Fruit fly (Drosophila melanogaster) whole organism, embryonic: ENCODE data around the gene CCT7.
A peak's percentile ranks its signal among the peaks of the same experiment; 100 is the strongest.

Experiments used
- Atf6 ChIP-seq: fragments of 200-800 bp; sonication (Bioruptor generic); IDR thresholded peaks from 2 replicates; pipeline ENCODE4 v1.3.6; 2022; ENCODE audit warnings: missing biosample characterization, missing genetic modification characterization
- Blimp-1 ChIP-seq: fragments of 200-800 bp; sonication (Bioruptor generic); optimal IDR thresholded peaks from 3 replicates; lab custom pipeline; 2018; ENCODE audit warnings: missing biosample characterization, missing genetic modification characterization, mild to moderate bottlenecking, moderate library complexity, missing genetic modification reagents
- Bteb2 ChIP-seq: fragments of 200-800 bp; sonication (Bioruptor generic); optimal IDR thresholded peaks from 2 replicates; lab custom pipeline; 2016; ENCODE audit warnings: missing biosample characterization, missing genetic modification characterization
- CG10147 ChIP-seq: fragments of 200-800 bp; sonication (Bioruptor generic); optimal IDR thresholded peaks from 2 replicates; lab custom pipeline; 2019; ENCODE audit warnings: missing biosample characterization, mild to moderate bottlenecking, missing genetic modification characterization, moderate library complexity
- CG1024 ChIP-seq: fragments of 200-800 bp; sonication (Bioruptor generic); IDR thresholded peaks from 2 replicates; pipeline ENCODE4 v1.3.6; 2022; ENCODE audit warnings: missing biosample characterization, missing genetic modification characterization
- CG12155 ChIP-seq: fragments of 200-800 bp; sonication (Bioruptor generic); optimal IDR thresholded peaks from 3 replicates; lab custom pipeline; 2016; ENCODE audit warnings: missing biosample characterization, missing genetic modification characterization
- CG12659 ChIP-seq: fragments of 200-800 bp; sonication (Bioruptor generic); optimal IDR thresholded peaks from 3 replicates; lab custom pipeline; 2017; ENCODE audit warnings: mild to moderate bottlenecking, missing biosample characterization, missing genetic modification reagents, missing genetic modification characterization
- CG13296 ChIP-seq: fragments of 200-800 bp; sonication (Bioruptor generic); optimal IDR thresholded peaks from 3 replicates; lab custom pipeline; 2018; ENCODE audit warnings: missing biosample characterization, mild to moderate bottlenecking, missing genetic modification characterization
- CG15696 ChIP-seq: fragments of 200-800 bp; sonication (Bioruptor generic); optimal IDR thresholded peaks from 2 replicates; lab custom pipeline; 2019; ENCODE audit warnings: missing biosample characterization, mild to moderate bottlenecking, missing genetic modification characterization, moderate library complexity
- CG1602 ChIP-seq: fragments of 200-800 bp; sonication (Bioruptor generic); optimal IDR thresholded peaks from 3 replicates; lab custom pipeline; 2016; ENCODE audit warnings: missing biosample characterization, missing genetic modification characterization
- CG17359 ChIP-seq: fragments of 200-800 bp; sonication (Bioruptor generic); optimal IDR thresholded peaks from 3 replicates; lab custom pipeline; 2018; ENCODE audit warnings: missing biosample characterization, mild to moderate bottlenecking, missing genetic modification characterization, moderate library complexity
- CG18476 ChIP-seq: fragments of 200-800 bp; sonication (Bioruptor generic); optimal IDR thresholded peaks from 2 replicates; lab custom pipeline; 2016; ENCODE audit warnings: missing biosample characterization, mild to moderate bottlenecking, missing genetic modification characterization
- CG31388 ChIP-seq: fragments of 200-800 bp; sonication (Bioruptor generic); optimal IDR thresholded peaks from 2 replicates; lab custom pipeline; 2016; ENCODE audit warnings: missing biosample characterization, missing genetic modification characterization
- CG3407 ChIP-seq: fragments of 200-800 bp; sonication (Bioruptor generic); optimal IDR thresholded peaks from 2 replicates; lab custom pipeline; 2018; ENCODE audit warnings: missing biosample characterization, mild to moderate bottlenecking, missing genetic modification characterization
- CG34224 ChIP-seq: fragments of 200-800 bp; sonication (Bioruptor generic); IDR thresholded peaks from 3 replicates; pipeline ENCODE4 v1.3.6; 2022; ENCODE audit warnings: missing biosample characterization, missing genetic modification characterization; ENCODE audit not compliant: partially characterized antibody
- CG4282 ChIP-seq: fragments of 200-800 bp; sonication (Bioruptor generic); optimal IDR thresholded peaks from 2 replicates; lab custom pipeline; 2016; ENCODE audit warnings: missing biosample characterization, missing genetic modification characterization
- CG8281 ChIP-seq: fragments of 200-800 bp; sonication (Bioruptor generic); optimal IDR thresholded peaks from 2 replicates; lab custom pipeline; 2018; ENCODE audit warnings: missing biosample characterization, mild to moderate bottlenecking, missing genetic modification characterization, moderate library complexity
- CG9797 ChIP-seq: fragments of 200-800 bp; sonication (Bioruptor generic); optimal IDR thresholded peaks from 3 replicates; lab custom pipeline; 2018; ENCODE audit warnings: missing biosample characterization, mild to moderate bottlenecking, missing genetic modification characterization
- CkIIα-i1 ChIP-seq: fragments of 200-800 bp; sonication (Bioruptor generic); IDR thresholded peaks from 2 replicates; pipeline ENCODE4 v1.3.6; 2022; ENCODE audit warnings: missing biosample characterization, missing genetic modification characterization
- Dp ChIP-seq: fragments of 200-800 bp; sonication (Bioruptor generic); optimal IDR thresholded peaks from 2 replicates; lab custom pipeline; 2018; ENCODE audit warnings: missing biosample characterization, mild to moderate bottlenecking, missing genetic modification characterization, moderate library complexity
- Gsc ChIP-seq: fragments of 200-800 bp; sonication (Bioruptor generic); IDR thresholded peaks from 2 replicates; pipeline ENCODE4 v1.3.6; 2022; ENCODE audit warnings: missing biosample characterization, missing genetic modification characterization
- H2.0 ChIP-seq: fragments of 200-800 bp; sonication (Bioruptor generic); IDR thresholded peaks from 2 replicates; pipeline ENCODE4 v1.3.6; 2022; ENCODE audit warnings: missing biosample characterization, missing genetic modification characterization
- Kr ChIP-seq: fragments of 200-800 bp; sonication (Bioruptor generic); optimal IDR thresholded peaks from 2 replicates; lab custom pipeline; 2017; ENCODE audit warnings: missing biosample characterization, mild to moderate bottlenecking, missing genetic modification characterization
- Mad ChIP-seq: fragments of 200-800 bp; sonication (Bioruptor generic); optimal IDR thresholded peaks from 2 replicates; lab custom pipeline; 2016; ENCODE audit warnings: missing biosample characterization, missing genetic modification characterization
- Pdp1 ChIP-seq, 2 experiments: fragments of 200-800 bp; sonication (Bioruptor generic); optimal IDR thresholded peaks; 3 replicates each; lab custom pipeline; 2016; ENCODE audit warnings: missing biosample characterization in 2 of 2, missing genetic modification characterization in 2 of 2, mild to moderate bottlenecking in 1 of 2, moderate library complexity in 1 of 2
- Vsx1 ChIP-seq: fragments of 200-800 bp; sonication (Bioruptor generic); optimal IDR thresholded peaks from 2 replicates; lab custom pipeline; 2017; ENCODE audit warnings: missing biosample characterization, mild to moderate bottlenecking, missing genetic modification characterization, missing genetic modification reagents
- YL-1 ChIP-seq: fragments of 200-800 bp; sonication (Bioruptor generic); optimal IDR thresholded peaks from 3 replicates; lab custom pipeline; 2017; ENCODE audit warnings: missing biosample characterization, mild to moderate bottlenecking, missing genetic modification characterization
- bigmax ChIP-seq: fragments of 200-800 bp; sonication (Bioruptor generic); optimal IDR thresholded peaks from 2 replicates; lab custom pipeline; 2018; ENCODE audit warnings: missing biosample characterization, mild to moderate bottlenecking, missing genetic modification characterization
- br ChIP-seq: fragments of >200 bp; optimal IDR thresholded peaks from 2 replicates; lab custom pipeline; 2017
- bsh ChIP-seq, 2 experiments: fragments of 200-800 bp; sonication (Bioruptor generic); optimal IDR thresholded peaks; 2 replicates each; lab custom pipeline; 2017 to 2018; ENCODE audit warnings: mild to moderate bottlenecking in 2 of 2, missing biosample characterization in 2 of 2, missing genetic modification characterization in 2 of 2, moderate library complexity in 1 of 2
- ci ChIP-seq: fragments of 200-800 bp; sonication (Bioruptor generic); IDR thresholded peaks from 3 replicates; pipeline ENCODE4 v1.3.6; 2022; ENCODE audit warnings: missing biosample characterization, missing genetic modification characterization
- dimm ChIP-seq: fragments of 200-800 bp; sonication (Bioruptor generic); IDR thresholded peaks from 2 replicates; pipeline ENCODE4 v1.3.6; 2022; ENCODE audit warnings: missing biosample characterization, missing genetic modification characterization
- dmrt99B ChIP-seq: fragments of 200-800 bp; sonication (Bioruptor generic); optimal IDR thresholded peaks from 2 replicates; lab custom pipeline; 2018; ENCODE audit warnings: missing biosample characterization, mild to moderate bottlenecking, missing genetic modification characterization, moderate library complexity
- kay ChIP-seq: fragments of 200-800 bp; sonication (Bioruptor generic); optimal IDR thresholded peaks from 2 replicates; lab custom pipeline; 2016; ENCODE audit warnings: missing biosample characterization, missing genetic modification characterization
- ken ChIP-seq: fragments of 200-800 bp; sonication (Bioruptor generic); IDR thresholded peaks from 3 replicates; pipeline ENCODE4 v1.3.6; 2022; ENCODE audit warnings: missing biosample characterization, missing genetic modification characterization
- knrl ChIP-seq: fragments of 200-800 bp; sonication (Bioruptor generic); IDR thresholded peaks from 3 replicates; pipeline ENCODE4 v1.3.6; 2022; ENCODE audit warnings: missing biosample characterization, missing genetic modification characterization; ENCODE audit not compliant: partially characterized antibody
- lmd ChIP-seq: fragments of 200-800 bp; sonication (Bioruptor generic); IDR thresholded peaks from 2 replicates; pipeline ENCODE4 v1.3.6; 2022; ENCODE audit warnings: missing biosample characterization, missing genetic modification characterization
- nau ChIP-seq: fragments of 200-800 bp; sonication (Bioruptor generic); optimal IDR thresholded peaks from 3 replicates; lab custom pipeline; 2017; ENCODE audit warnings: missing biosample characterization, mild to moderate bottlenecking, missing genetic modification characterization, missing genetic modification reagents
- nerfin-1 ChIP-seq: fragments of 200-800 bp; sonication (Bioruptor generic); optimal IDR thresholded peaks from 3 replicates; lab custom pipeline; 2019; ENCODE audit warnings: missing biosample characterization, mild to moderate bottlenecking, missing genetic modification characterization, moderate library complexity
- pfk ChIP-seq: fragments of 200-800 bp; sonication (Bioruptor generic); optimal IDR thresholded peaks from 2 replicates; lab custom pipeline; 2018; ENCODE audit warnings: missing biosample characterization, mild to moderate bottlenecking, missing genetic modification characterization, moderate library complexity
- prd ChIP-seq, 3 experiments: fragments of >200 bp in 2 of 3; fragments of 200-800 bp in 1 of 3; sonication (Bioruptor generic) in 1 of 3; optimal IDR thresholded peaks in 2 of 3; IDR thresholded peaks in 1 of 3; 2 replicates in 2 of 3; 3 replicates in 1 of 3; pipeline versions ENCODE4 v1.3.6 to Lab custom; 2017 to 2022; ENCODE audit warnings: missing biosample characterization in 1 of 3, missing genetic modification characterization in 1 of 3
- pros ChIP-seq: fragments of 200-800 bp; sonication (Bioruptor generic); optimal IDR thresholded peaks from 3 replicates; lab custom pipeline; 2019; ENCODE audit warnings: missing biosample characterization, mild to moderate bottlenecking, missing genetic modification characterization, moderate library complexity
- salm ChIP-seq: fragments of 200-800 bp; sonication (Bioruptor generic); optimal IDR thresholded peaks from 2 replicates; lab custom pipeline; 2018; ENCODE audit warnings: missing biosample characterization, mild to moderate bottlenecking, missing genetic modification characterization
- schlank ChIP-seq: fragments of 200-800 bp; sonication (Bioruptor generic); optimal IDR thresholded peaks from 2 replicates; lab custom pipeline; 2018; ENCODE audit warnings: missing biosample characterization, mild to moderate bottlenecking, missing genetic modification characterization
- seq ChIP-seq: fragments of 200-800 bp; sonication (Bioruptor generic); IDR thresholded peaks from 2 replicates; pipeline ENCODE4 v1.3.6; 2022; ENCODE audit warnings: missing biosample characterization, missing genetic modification characterization
- sisA ChIP-seq: fragments of 200-800 bp; sonication (Bioruptor generic); IDR thresholded peaks from 2 replicates; pipeline ENCODE4 v1.3.6; 2022; ENCODE audit warnings: missing biosample characterization, missing genetic modification characterization
- trem ChIP-seq: fragments of 200-800 bp; optimal IDR thresholded peaks from 3 replicates; lab custom pipeline; 2019; ENCODE audit warnings: missing biosample characterization, mild to moderate bottlenecking, missing genetic modification characterization, moderate library complexity
- tx ChIP-seq: fragments of 200-800 bp; sonication (Bioruptor generic); optimal IDR thresholded peaks from 2 replicates; lab custom pipeline; 2016; ENCODE audit warnings: missing biosample characterization, missing genetic modification characterization
- z ChIP-seq: fragments of 200-800 bp; sonication (Bioruptor generic); IDR thresholded peaks from 3 replicates; pipeline ENCODE4 v1.3.6; 2022; ENCODE audit warnings: missing biosample characterization, missing genetic modification characterization

The CCT7 gene

dm6 chr3R:8846154-8846648 is 44.8 kb downstream of the CCT7 start (continued):
- TF ChIP-seq Atf6 (GFP tag; lab: Robert Waterston, UW) (peak; percentile 73), CG9797 (GFP tag; lab: Kevin White, UChicago) (peak; percentile 16), Mad (GFP tag; lab: Kevin White, UChicago) (no peak), Gsc (GFP tag; lab: Robert Waterston, UW) (no peak), seq (GFP tag; lab: Robert Waterston, UW) (no peak), Bteb2 (GFP tag; lab: Kevin White, UChicago) (peak; percentile 39), Kr (GFP tag; lab: Kevin White, UChicago) (peak; percentile 42), CG3407 (GFP tag; lab: Kevin White, UChicago) (peak; percentile 45), CG17359 (tag; lab: Kevin White, UChicago) (peak; percentile 56), tx (no peak), Pdp1 (GFP tag; optimal IDR thresholded peaks at IDR 0.05; lab: Kevin White, UChicago) (peak in 1 of 2 experiments; percentile 48), CG8281 (tag; lab: Kevin White, UChicago) (no peak), CkIIα-i1 (GFP tag; lab: Robert Waterston, UW) (no peak; the same call in 1 of the 2 replicates), trem (tag; lab: Kevin White, UChicago) (peak; percentile 47), sisA (GFP tag; lab: Robert Waterston, UW) (no peak), YL-1 (GFP tag; lab: Kevin White, UChicago) (peak; percentile 49), CG18476 (no peak), dmrt99B (tag; lab: Kevin White, UChicago) (peak; percentile 43), nerfin-1 (tag; lab: Kevin White, UChicago) (peak; percentile 81), Vsx1 (GFP tag; lab: Kevin White, UChicago) (peak; percentile 82), kay (GFP tag; lab: Kevin White, UChicago) (peak; percentile 12), dimm (GFP tag; lab: Robert Waterston, UW) (no peak), CG34224 (peak; percentile 73; the same call in 2 of the 3 replicates), br (lab: Kevin White, UChicago) (no peak), Dp (GFP tag; lab: Kevin White, UChicago) (peak; percentile 10), ci (GFP tag; lab: Robert Waterston, UW) (peak; percentile 86), CG4282 (GFP tag; lab: Kevin White, UChicago) (peak; percentile 59), bigmax (GFP tag; lab: Kevin White, UChicago) (no peak), CG12659 (GFP tag; lab: Kevin White, UChicago) (peak; percentile 53), pros (GFP tag; lab: Kevin White, UChicago) (peak; percentile 84), CG1602 (GFP tag; lab: Kevin White, UChicago) (no peak), Blimp-1 (GFP tag; lab: Kevin White, UChicago) (peak; percentile 55), bsh (GFP tag; optimal IDR thresholded peaks at IDR 0.05; lab: Kevin White, UChicago) (peak in 1 of 2 experiments; percentile 63), pfk (GFP tag; lab: Kevin White, UChicago) (peak; percentile 64), CG15696 (tag; lab: Kevin White, UChicago) (peak; percentile 30), z (peak; percentile 75; the same call in 2 of the 3 replicates), nau (GFP tag; lab: Kevin White, UChicago) (peak; percentile 58), H2.0 (GFP tag; lab: Robert Waterston, UW) (0 out of 2 replicates have a peak, but pooled peaks have one; percentile 13), prd (optimal IDR thresholded peaks at IDR 0.05; lab: Kevin White, UChicago) (no peak), prd (GFP tag; IDR thresholded peaks at IDR 0.05; lab: Robert Waterston, UW) (peak; percentile 46; the same call in 2 of the 3 replicates), CG13296 (peak; percentile 76), CG1024 (GFP tag; lab: Robert Waterston, UW) (0 out of 2 replicates have a peak, but pooled peaks have one; percentile 19), schlank (tag; lab: Kevin White, UChicago) (peak; percentile 76), CG31388 (GFP tag; lab: Kevin White, UChicago) (no peak), CG12155 (GFP tag; lab: Kevin White, UChicago) (peak; percentile 65), lmd (GFP tag; lab: Robert Waterston, UW) (no peak), salm (tag; lab: Kevin White, UChicago) (peak; percentile 37), ken (no peak), CG10147 (GFP tag; lab: Kevin White, UChicago) (peak; percentile 73), knrl (GFP tag; lab: Robert Waterston, UW) (no peak; the same call in 2 of the 3 replicates)
